Worm (Caenorhabditis elegans): ENCODE results near the gene R06B9.5.

DNA sequence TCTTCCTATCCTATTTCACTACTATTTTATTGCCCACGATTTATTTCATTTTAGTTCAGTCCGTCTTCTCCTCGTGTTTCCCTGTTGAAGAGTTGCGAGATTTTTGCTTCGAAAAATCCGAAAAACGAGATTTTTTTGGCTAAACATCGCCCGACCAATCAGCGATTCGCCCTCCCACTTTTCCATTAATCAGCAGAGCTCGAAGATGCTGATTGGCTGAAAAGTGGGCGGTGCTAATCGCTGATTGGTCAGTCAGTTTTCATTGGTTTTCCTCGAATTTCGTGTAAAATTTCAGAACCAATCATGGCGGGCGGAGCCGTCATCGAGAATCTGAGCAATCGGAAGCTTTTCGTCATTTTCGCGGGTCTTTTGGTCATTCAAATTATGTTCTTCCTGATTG lies 5.3 kb downstream of the R06B9.5 start, which contains the start of gene mig-14:
- TF ChIP-seq med-1 (GFP tag; optimal IDR thresholded peaks at IDR 0.05; ENCODE audit: insufficient read depth) (no peak), ztf-29 (GFP tag; IDR thresholded peaks at IDR 0.05) (no peak), tab-1 (GFP tag; IDR thresholded peaks at IDR 0.05) (no peak), ref-1 (GFP tag; conservative IDR thresholded peaks at IDR 0.05) (no peak)
